Fruit fly (Drosophila melanogaster): ENCODE data around the gene CG12880.

- TF ChIP-seq CG9948 (tag; optimal IDR thresholded peaks at IDR 0.05) (no peak), CG8301 (tag; optimal IDR thresholded peaks at IDR 0.05) (no peak), D1 (tag; optimal IDR thresholded peaks at IDR 0.05) (no peak), CG15710 (tag; optimal IDR thresholded peaks at IDR 0.05) (no peak), Pif1A (GFP tag; optimal IDR thresholded peaks at IDR 0.05) (no peak), CG14655 (GFP tag; optimal IDR thresholded peaks at IDR 0.05) (no peak), CG13204 (GFP tag; optimal IDR thresholded peaks at IDR 0.05) (no peak), Ets98B (GFP tag; IDR thresholded peaks at IDR 0.05) (no peak), CG12605 (GFP tag; IDR thresholded peaks at IDR 0.05) (peak; percentile 87), EcR (GFP tag; optimal IDR thresholded peaks at IDR 0.05) (no peak), CG10348 (GFP tag; IDR thresholded peaks at IDR 0.05) (no peak), CG17806 (tag; optimal IDR thresholded peaks at IDR 0.05) (no peak), CG32121 (GFP tag; IDR thresholded peaks at IDR 0.05) (no peak)
Measured at dm6 chr3R:27661389-27661788, 24.4 kb upstream of the CG12880 start.
